Fruit fly (Drosophila melanogaster) whole organism, prepupa: ENCODE data around the gene CG8419.

Source experiments
- CG11294 ChIP-seq: fragments of 200-800 bp; sonication (Bioruptor generic); IDR thresholded peaks from 2 replicates; pipeline ENCODE4 v1.3.6; 2022; ENCODE audit warnings: missing biosample characterization, missing genetic modification characterization
- CG16779 ChIP-seq: fragments of 200-800 bp; sonication (Bioruptor generic); optimal IDR thresholded peaks from 3 replicates; lab custom pipeline; 2017; ENCODE audit warnings: missing biosample characterization, mild to moderate bottlenecking, missing genetic modification characterization
- CG3032 ChIP-seq: fragments of 200-800 bp; optimal IDR thresholded peaks from 2 replicates; lab custom pipeline; 2019; ENCODE audit warnings: missing biosample characterization, mild to moderate bottlenecking, missing genetic modification characterization, moderate library complexity
- CG6276 ChIP-seq: fragments of 200-800 bp; sonication (Bioruptor generic); optimal IDR thresholded peaks from 2 replicates; lab custom pipeline; 2017; ENCODE audit warnings: missing biosample characterization, mild to moderate bottlenecking, missing genetic modification characterization
- CG6854 ChIP-seq: fragments of 200-800 bp; sonication (Bioruptor generic); optimal IDR thresholded peaks from 2 replicates; lab custom pipeline; 2017; ENCODE audit warnings: missing biosample characterization, mild to moderate bottlenecking, missing genetic modification characterization
- Eip93F ChIP-seq: fragments of 200-800 bp; sonication (Bioruptor generic); optimal IDR thresholded peaks from 2 replicates; lab custom pipeline; 2016; ENCODE audit warnings: missing biosample characterization, mild to moderate bottlenecking, missing genetic modification characterization
- Hr39 ChIP-seq: fragments of 200-800 bp; sonication (Bioruptor generic); optimal IDR thresholded peaks from 2 replicates; lab custom pipeline; 2016; ENCODE audit warnings: missing biosample characterization, missing genetic modification characterization
- Sox14 ChIP-seq: fragments of 200-800 bp; sonication (Bioruptor generic); optimal IDR thresholded peaks from 3 replicates; lab custom pipeline; 2016; ENCODE audit warnings: missing biosample characterization, missing genetic modification characterization
- fd59A ChIP-seq: fragments of 200-800 bp; sonication (Bioruptor generic); optimal IDR thresholded peaks from 2 replicates; lab custom pipeline; 2017; ENCODE audit warnings: missing biosample characterization, mild to moderate bottlenecking, missing genetic modification characterization, missing genetic modification reagents
- net ChIP-seq: fragments of 200-800 bp; sonication (Bioruptor generic); optimal IDR thresholded peaks from 3 replicates; lab custom pipeline; 2016; ENCODE audit warnings: missing biosample characterization, missing genetic modification characterization

- no peak for TF ChIP-seq net
- no peak for TF ChIP-seq CG6854
- TF ChIP-seq CG3032 (tag; lab: Kevin White, UChicago), result no peak
- no peak for TF ChIP-seq Eip93F (GFP tag; lab: Kevin White, UChicago)
- no peak for TF ChIP-seq CG11294 (GFP tag; lab: Robert Waterston, UW)
- TF ChIP-seq CG16779 (tag; lab: Kevin White, UChicago), result no peak
- no peak for TF ChIP-seq fd59A (GFP tag; lab: Kevin White, UChicago)
- no peak for TF ChIP-seq CG6276 (GFP tag; lab: Kevin White, UChicago)
- TF ChIP-seq Hr39 (GFP tag; lab: Kevin White, UChicago), result no peak
- no peak for TF ChIP-seq Sox14
Observed at dm6 chr2L:8213987-8214386, 8.0 kb downstream of the CG8419 start, which contains the start of gene CG8353.
